Worm (Caenorhabditis elegans) whole organism, young adult: Measurements from ENCODE around the gene egl-9.
"Not testable (repeated sequence)": the region's sequence is repeated elsewhere in the genome, so short reads cannot be mapped to it uniquely, and the experiment has no call there.

ENCODE experiments used
- Y53F4B.3 ChIP-seq: fragments of 200-800 bp; sonication (Bioruptor generic); IDR thresholded peaks from 2 replicates; pipeline ENCODE4 v1.3.6; 2022; ENCODE audit warnings: missing genetic modification reagents, missing genetic modification characterization, missing compliant biosample characterization
- Y53G8AR.9 ChIP-seq: fragments of 200-800 bp; sonication (Bioruptor generic); conservative IDR thresholded peaks from 2 replicates; pipeline ENCODE4 v1.3.6; 2022; ENCODE audit warnings: missing genetic modification reagents, missing genetic modification characterization, missing compliant biosample characterization
- Y67H2A.10 ChIP-seq: fragments of 200-800 bp; sonication (Bioruptor generic); conservative IDR thresholded peaks from 2 replicates; pipeline ENCODE4 v1.3.6; 2022; ENCODE audit warnings: missing genetic modification reagents, missing genetic modification characterization, missing compliant biosample characterization
- aptf-3 ChIP-seq: fragments of 200-800 bp; sonication (Bioruptor generic); IDR thresholded peaks from 2 replicates; pipeline ENCODE4 v1.3.6; 2022; ENCODE audit warnings: missing genetic modification characterization, missing compliant biosample characterization
- attf-6 ChIP-seq: fragments of 200-800 bp; sonication (Bioruptor generic); IDR thresholded peaks from 2 replicates; pipeline ENCODE4 v1.3.6; 2022; ENCODE audit warnings: missing genetic modification reagents, missing genetic modification characterization, missing compliant biosample characterization
- cebp-1 ChIP-seq, 2 experiments: fragments of 200-800 bp in 1 of 2; sonication (Bioruptor generic) in 1 of 2; sonication (generic microtip) in 1 of 2; IDR thresholded peaks in 1 of 2; optimal IDR thresholded peaks in 1 of 2; 2 replicates each; pipeline versions ENCODE4 v1.3.6 to Lab custom; 2017 to 2022; ENCODE audit warnings: missing compliant biosample characterization in 2 of 2, missing genetic modification characterization in 2 of 2, mild to moderate bottlenecking in 1 of 2, missing genetic modification reagents in 1 of 2, moderate library complexity in 1 of 2
- ceh-100 ChIP-seq: fragments of 200-800 bp; sonication (Bioruptor generic); IDR thresholded peaks from 2 replicates; pipeline ENCODE4 v1.3.6; 2022; ENCODE audit warnings: missing genetic modification reagents, missing genetic modification characterization, missing compliant biosample characterization
- ceh-40 ChIP-seq: fragments of 200-800 bp; sonication (Bioruptor generic); IDR thresholded peaks from 2 replicates; pipeline ENCODE4 v1.3.6; 2022; ENCODE audit warnings: missing genetic modification characterization, missing compliant biosample characterization
- ceh-58 ChIP-seq: fragments of 200-800 bp; sonication (Bioruptor generic); IDR thresholded peaks from 2 replicates; pipeline ENCODE4 v1.3.6; 2022; ENCODE audit warnings: missing genetic modification characterization, missing compliant biosample characterization
- dox-1 ChIP-seq: fragments of 200-800 bp; sonication (Bioruptor generic); IDR thresholded peaks from 2 replicates; pipeline ENCODE4 v1.3.6; 2022; ENCODE audit warnings: missing genetic modification reagents, missing genetic modification characterization, missing compliant biosample characterization
- egrh-3 ChIP-seq: fragments of 200-800 bp; sonication (Bioruptor generic); IDR thresholded peaks from 2 replicates; pipeline ENCODE4 v1.3.6; 2022; ENCODE audit warnings: missing genetic modification reagents, missing genetic modification characterization, missing compliant biosample characterization
- ekl-4 ChIP-seq: fragments of 200-800 bp; sonication (Bioruptor generic); IDR thresholded peaks from 2 replicates; pipeline ENCODE4 v1.3.6; 2022; ENCODE audit warnings: missing genetic modification reagents, missing genetic modification characterization, missing compliant biosample characterization
- him-1 ChIP-seq: sonication (generic microtip); optimal IDR thresholded peaks from 2 replicates; lab custom pipeline; 2016; ENCODE audit warnings: missing genotype, missing genetic modification reagents, missing genetic modification characterization, missing compliant biosample characterization
- hmg-1.2 ChIP-seq: fragments of 200-800 bp; sonication (Bioruptor generic); IDR thresholded peaks from 2 replicates; pipeline ENCODE4 v1.3.6; 2022; ENCODE audit warnings: missing genetic modification reagents, missing genetic modification characterization, missing compliant biosample characterization
- hsf-1 ChIP-seq: fragments of 200-800 bp; sonication (Bioruptor generic); IDR thresholded peaks from 2 replicates; pipeline ENCODE4 v1.3.6; 2022; ENCODE audit warnings: missing genetic modification reagents, missing genetic modification characterization, missing compliant biosample characterization
- madf-3 ChIP-seq: fragments of 200-800 bp; sonication (Bioruptor generic); IDR thresholded peaks from 2 replicates; pipeline ENCODE4 v1.3.6; 2022; ENCODE audit warnings: missing genetic modification reagents, missing genetic modification characterization, missing compliant biosample characterization
- madf-6 ChIP-seq: fragments of 200-800 bp; sonication (Bioruptor generic); IDR thresholded peaks from 2 replicates; pipeline ENCODE4 v1.3.6; 2022; ENCODE audit warnings: missing genetic modification reagents, missing genetic modification characterization, missing compliant biosample characterization
- nhr-27 ChIP-seq: fragments of 200-800 bp; sonication (Bioruptor generic); optimal IDR thresholded peaks from 2 replicates; lab custom pipeline; 2018; ENCODE audit warnings: mild to moderate bottlenecking, missing genetic modification characterization, moderate library complexity, missing compliant biosample characterization
- pbrm-1 ChIP-seq: fragments of 200-800 bp; sonication (Bioruptor generic); IDR thresholded peaks from 2 replicates; pipeline ENCODE4 v1.3.6; 2022; ENCODE audit warnings: missing genetic modification reagents, missing genetic modification characterization, missing compliant biosample characterization
- snpc-1.1 ChIP-seq: sonication (generic microtip); optimal IDR thresholded peaks from 2 replicates; lab custom pipeline; 2017; ENCODE audit warnings: missing genetic modification characterization, mild to moderate bottlenecking, missing compliant biosample characterization, antibody characterized with exemption, moderate library complexity, missing genotype, missing genetic modification reagents; ENCODE audit not compliant: insufficient read depth
- snpc-4 ChIP-seq, 5 experiments: fragments of 150-350 bp in 1 of 5; sonication (generic microtip) in 4 of 5; optimal IDR thresholded peaks; 2 replicates each; lab custom pipeline; 2014 to 2018; ENCODE audit warnings: missing genetic modification characterization in 5 of 5, missing biosample characterization in 3 of 5, antibody characterized with exemption in 2 of 5, mild to moderate bottlenecking in 2 of 5, missing compliant biosample characterization in 2 of 5, missing genotype in 2 of 5, moderate library complexity in 2 of 5, missing genetic modification reagents in 1 of 5
- tbx-9 ChIP-seq: sonication (generic microtip); optimal IDR thresholded peaks from 2 replicates; lab custom pipeline; 2016; ENCODE audit warnings: borderline replicate concordance, missing genetic modification characterization, inconsistent platforms, missing compliant biosample characterization
- ztf-22 ChIP-seq: fragments of 200-800 bp; sonication (Bioruptor generic); optimal IDR thresholded peaks from 2 replicates; lab custom pipeline; 2018; ENCODE audit warnings: mild to moderate bottlenecking, missing genetic modification characterization, moderate library complexity, missing compliant biosample characterization
- ztf-6 ChIP-seq: fragments of 200-800 bp; sonication (Bioruptor generic); IDR thresholded peaks from 2 replicates; pipeline ENCODE4 v1.3.6; 2022; ENCODE audit warnings: missing genetic modification reagents, missing genetic modification characterization, missing compliant biosample characterization

Gene egl-9

DNA sequence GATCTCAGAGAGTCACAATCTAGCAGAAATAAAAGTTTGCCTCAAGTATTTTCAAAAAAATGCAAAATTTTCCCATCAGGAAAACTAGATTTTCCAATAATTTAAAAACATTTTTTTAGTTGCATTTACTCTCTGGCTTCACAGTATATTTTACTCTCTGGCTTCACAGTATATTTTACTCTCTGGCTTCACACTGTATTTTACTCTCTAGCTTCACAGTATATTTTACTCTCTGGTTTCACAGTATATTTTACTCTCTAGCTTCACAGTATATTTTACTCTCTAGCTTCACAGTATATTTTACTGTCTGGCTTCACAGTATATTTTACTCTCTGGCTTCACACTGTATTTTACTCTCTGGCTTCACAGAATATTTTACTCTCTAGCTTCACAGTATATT lies 19.0 kb upstream of the egl-9 start:
- TF ChIP-seq Y53G8AR.9 (GFP tag; lab: Robert Waterston, UW): 0 out of 2 replicates have a peak, but pooled peaks have one; percentile 16
- peak; percentile 95; the same call in 1 of the 2 replicates for TF ChIP-seq Y53F4B.3 (GFP tag; lab: Robert Waterston, UW)
- peak; percentile 90; the same call in 1 of the 2 replicates for TF ChIP-seq ceh-58
- TF ChIP-seq madf-3: peak; percentile 46; the same call in 1 of the 2 replicates
- peak; percentile 71; the same call in 1 of the 2 replicates for TF ChIP-seq ztf-6 (GFP tag; lab: Robert Waterston, UW)
- peak; percentile 89 for TF ChIP-seq egrh-3 (GFP tag; lab: Robert Waterston, UW)

- TF ChIP-seq Y53F4B.3 (GFP tag; lab: Robert Waterston, UW) (peak; percentile 60; the same call in 1 of the 2 replicates), madf-3 (0 out of 2 replicates have a peak, but pooled peaks have one; percentile 54), egrh-3 (GFP tag; lab: Robert Waterston, UW) (peak; percentile 84; the same call in 1 of the 2 replicates)
Measured at ce11 chrV:10449947-10450346, 18.4 kb upstream of the egl-9 start.

DNA sequence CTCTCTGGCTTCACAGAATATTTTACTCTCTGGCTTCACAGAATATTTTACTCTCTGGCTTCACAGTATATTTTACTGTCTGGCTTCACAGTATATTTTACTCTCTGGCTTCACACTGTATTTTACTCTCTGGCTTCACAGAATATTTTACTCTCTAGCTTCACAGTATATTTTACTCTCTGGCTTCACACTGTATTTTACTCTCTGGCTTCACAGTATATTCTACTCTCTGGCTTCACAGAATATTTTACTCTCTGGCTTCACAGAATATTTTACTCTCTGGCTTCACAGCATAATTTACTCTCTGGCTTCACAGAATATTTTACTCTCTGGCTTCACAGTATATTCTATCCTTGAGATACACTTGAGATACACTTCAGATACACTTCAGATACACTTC lies 18.0 kb upstream of the egl-9 start:
- TF ChIP-seq attf-6 (0 out of 2 replicates have a peak, but pooled peaks have one; percentile 32), Y53G8AR.9 (GFP tag; lab: Robert Waterston, UW) (0 out of 2 replicates have a peak, but pooled peaks have one; percentile 27), ekl-4 (GFP tag; lab: Robert Waterston, UW) (0 out of 2 replicates have a peak, but pooled peaks have one; percentile 22), ceh-100 (GFP tag; lab: Robert Waterston, UW) (0 out of 2 replicates have a peak, but pooled peaks have one; percentile 32), Y53F4B.3 (GFP tag; lab: Robert Waterston, UW) (peak; percentile 97; the same call in 1 of the 2 replicates), ceh-58 (peak; percentile 94), ceh-40 (GFP tag; lab: Robert Waterston, UW) (0 out of 2 replicates have a peak, but pooled peaks have one; percentile 34), egrh-3 (GFP tag; lab: Robert Waterston, UW) (peak; percentile 90), madf-3 (peak; percentile 75; the same call in 1 of the 2 replicates)

DNA sequence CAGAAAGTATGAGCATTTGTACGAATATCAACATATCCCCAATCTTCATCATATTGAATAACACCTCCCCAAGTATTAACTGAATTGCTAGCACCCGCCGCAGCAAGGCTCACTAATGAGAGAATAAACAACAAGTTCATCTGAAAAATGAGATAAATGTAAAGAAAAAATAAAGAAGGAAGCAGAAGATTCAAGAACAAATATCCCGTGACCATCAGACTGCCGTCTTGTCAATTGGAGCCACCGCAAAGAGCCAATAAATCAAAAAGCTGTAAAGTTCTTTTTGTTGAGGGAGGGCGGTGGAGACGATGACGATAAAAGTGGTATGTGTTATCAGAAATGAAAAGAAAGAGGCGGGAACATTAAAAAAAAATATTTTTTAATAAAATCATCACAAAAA lies 14.9 kb upstream of the egl-9 start, which contains the start of gene Y32F6A.5:
Gene Y32F6A.5 (minus strand): TSS at position 140 of the 400 bp plus-strand sequence.
- no peak for TF ChIP-seq aptf-3
- TF ChIP-seq hsf-1 (GFP tag; lab: Robert Waterston, UW): peak; percentile 64; the same call in 1 of the 2 replicates
- TF ChIP-seq dox-1 (GFP tag; lab: Robert Waterston, UW): 0 out of 2 replicates have a peak, but pooled peaks have one; percentile 5

DNA sequence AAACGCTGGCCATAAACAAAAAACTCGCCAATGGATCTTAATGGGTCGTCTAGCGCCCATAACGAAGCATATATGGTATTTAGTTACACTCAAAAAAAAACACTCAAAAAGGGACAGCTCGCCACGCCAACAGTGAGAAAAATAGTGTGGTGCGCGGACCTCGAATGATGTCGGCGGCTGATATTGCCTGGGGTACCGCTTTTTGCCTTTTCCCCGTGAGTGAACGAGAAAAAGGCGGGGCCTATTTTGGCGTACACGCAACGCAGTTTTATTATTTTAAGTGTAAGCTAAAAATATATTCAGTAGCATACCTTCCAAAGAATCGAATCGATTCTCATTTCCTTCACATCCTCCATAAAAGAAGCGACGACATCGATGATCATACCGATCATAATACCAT lies 11.5 kb upstream of the egl-9 start:
- peak; percentile 62 for TF ChIP-seq snpc-1.1 (tag; lab: Kevin White, UChicago)
- peak; percentile 47; the same call in 1 of the 2 replicates for TF ChIP-seq pbrm-1 (GFP tag; lab: Robert Waterston, UW)
- peak; percentile 76; the same call in 1 of the 2 replicates for TF ChIP-seq attf-6
- peak; percentile 69 for TF ChIP-seq hmg-1.2 (GFP tag; lab: Robert Waterston, UW)
- TF ChIP-seq snpc-4 (GFP tag; optimal IDR thresholded peaks at IDR 0.05; lab: Kevin White, UChicago): not testable (repeated sequence)
- TF ChIP-seq snpc-4 (tag; optimal IDR thresholded peaks at IDR 0.05; lab: Kevin White, UChicago): peak in 3 of 4 experiments; percentile 45 to 85 (median 72)

DNA sequence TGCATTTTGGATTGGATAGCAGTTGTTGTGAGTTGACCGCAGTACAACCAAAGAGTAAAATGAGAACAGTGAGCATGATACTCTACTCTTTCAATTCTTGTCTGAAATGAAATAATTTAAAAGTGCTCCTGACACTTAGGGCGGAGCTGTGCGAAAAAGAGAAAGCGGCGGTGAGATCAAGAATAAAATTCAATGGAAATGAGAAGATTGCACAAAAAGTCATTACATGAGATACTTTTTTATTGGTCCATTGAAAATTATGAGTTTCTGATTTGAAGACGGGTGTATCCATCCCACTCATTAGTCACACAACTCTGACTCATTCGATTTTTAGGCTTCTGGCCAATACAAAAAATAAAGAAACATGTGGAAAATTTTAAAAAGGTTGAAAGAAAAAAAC lies 11.1 kb upstream of the egl-9 start, which contains the start of gene F22E12.1:
Gene F22E12.1 (minus strand): TSS at position 101 of the 400 bp plus-strand sequence.
- TF ChIP-seq madf-3: no peak
- TF ChIP-seq cebp-1 (GFP tag; IDR thresholded peaks at IDR 0.05; lab: Robert Waterston, UW): no peak
- TF ChIP-seq cebp-1 (tag; optimal IDR thresholded peaks at IDR 0.05; lab: Kevin White, UChicago): no peak
- TF ChIP-seq attf-6: no peak
- no peak for TF ChIP-seq ztf-22
- TF ChIP-seq madf-6: no peak
- TF ChIP-seq nhr-27 (tag; lab: Kevin White, UChicago): no peak
- no peak for TF ChIP-seq Y67H2A.10 (GFP tag; lab: Robert Waterston, UW)
- TF ChIP-seq him-1: no peak
- no peak for TF ChIP-seq tbx-9 (tag; lab: Kevin White, UChicago)
